Worm (Caenorhabditis elegans) whole organism, L1 larva: Measurements from ENCODE around the gene Y57G11C.46.

ENCODE experiments used
- lin-13 ChIP-seq: fragments of 150-350 bp; optimal IDR thresholded peaks from 2 replicates; lab custom pipeline; 2014; ENCODE audit warnings: missing biosample characterization, missing genetic modification reagents, missing genetic modification characterization
- nhr-28 ChIP-seq: fragments of 150-350 bp; optimal IDR thresholded peaks from 2 replicates; lab custom pipeline; 2014; ENCODE audit warnings: missing biosample characterization, missing genetic modification characterization
- nhr-76 ChIP-seq: sonication (generic microtip); optimal IDR thresholded peaks from 2 replicates; lab custom pipeline; 2017; ENCODE audit warnings: missing biosample characterization, missing genetic modification characterization
- ztf-11 ChIP-seq, 2 experiments: sonication (generic microtip); optimal IDR thresholded peaks; 2 replicates each; lab custom pipeline; 2016 to 2017; ENCODE audit warnings: missing genetic modification characterization in 2 of 2, missing biosample characterization in 1 of 2, missing compliant biosample characterization in 1 of 2

DNA sequence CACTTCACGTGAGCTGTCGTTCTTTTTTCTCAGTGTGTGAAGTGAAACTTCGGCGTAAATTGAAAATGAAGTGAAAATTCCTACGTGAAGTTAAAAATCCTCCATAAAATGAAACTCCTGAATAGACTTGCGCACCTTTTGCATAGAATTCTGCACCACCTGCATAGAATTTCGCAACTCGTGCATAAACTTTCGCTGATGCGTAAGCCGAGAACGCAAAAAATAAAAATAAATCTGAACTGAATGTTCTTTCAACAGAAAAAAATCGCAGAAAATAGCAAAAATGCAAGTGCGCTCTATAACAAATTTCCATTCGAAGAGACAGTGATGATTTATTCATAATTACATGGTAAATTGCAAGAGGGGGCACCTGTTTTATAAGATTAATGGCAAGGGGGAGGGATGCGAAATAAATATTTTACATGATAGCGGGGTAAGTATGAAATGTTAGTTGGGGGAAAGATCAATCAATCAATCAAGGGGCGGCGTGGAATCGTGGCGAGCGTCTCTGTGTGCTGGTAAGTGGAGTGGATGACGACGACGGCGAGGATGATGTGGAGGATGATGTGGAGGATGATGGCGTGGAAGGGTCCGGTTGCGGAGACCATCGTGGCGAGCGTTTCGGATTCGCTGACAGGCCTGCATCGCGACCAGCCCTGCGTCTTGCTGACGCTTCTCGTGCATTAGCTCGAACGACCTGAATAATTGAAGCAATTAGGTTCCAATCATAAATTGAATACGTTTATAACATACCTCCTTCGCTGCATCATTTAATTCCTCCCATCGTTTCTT, 42.7 kb downstream of the Y57G11C.46 start, which contains the start of gene Y57G11C.36:
- TF ChIP-seq nhr-76 (tag; lab: Kevin White, UChicago) (no peak), nhr-28 (tag; lab: Kevin White, UChicago) (no peak), lin-13 (GFP tag; lab: Kevin White, UChicago) (no peak), ztf-11 (tag; optimal IDR thresholded peaks at IDR 0.05; lab: Kevin White, UChicago) (no peak)
